Fruit fly (Drosophila melanogaster): ENCODE results near the gene Gs1.
A peak's percentile ranks its signal among the peaks of the same experiment; 100 is the strongest.

Gene Gs1

dm6 chr2L:168270-168901 is 36.5 kb downstream of the Gs1 start (continued):
- no peak for TF ChIP-seq cyc (GFP tag; optimal IDR thresholded peaks at IDR 0.05)
- TF ChIP-seq CG16779 (tag; optimal IDR thresholded peaks at IDR 0.05) = no peak
- peak; percentile 54 for TF ChIP-seq Eip78C (GFP tag)
- TF ChIP-seq CG8632 (GFP tag; optimal IDR thresholded peaks at IDR 0.05) = no peak
- TF ChIP-seq vri (GFP tag; optimal IDR thresholded peaks at IDR 0.05) = peak; percentile 16
- TF ChIP-seq Ets21C (GFP tag; optimal IDR thresholded peaks at IDR 0.05) = no peak
- TF ChIP-seq CG11902 (GFP tag; optimal IDR thresholded peaks at IDR 0.05) = no peak
- TF ChIP-seq Gug (GFP tag; IDR thresholded peaks at IDR 0.05) = no peak
- no peak; the same call in 1 of the 3 replicates for TF ChIP-seq CG6163 (GFP tag; IDR thresholded peaks at IDR 0.05)
- TF ChIP-seq CG6854 (GFP tag; optimal IDR thresholded peaks at IDR 0.05) = no peak
- TF ChIP-seq CG6808 (GFP tag; optimal IDR thresholded peaks at IDR 0.05) = peak; percentile 76
- no peak for TF ChIP-seq CG15336 (GFP tag; IDR thresholded peaks at IDR 0.05)
- no peak for TF ChIP-seq dac (GFP tag; optimal IDR thresholded peaks at IDR 0.05)
- peak; percentile 35 for TF ChIP-seq dsx (GFP tag; optimal IDR thresholded peaks at IDR 0.05; ENCODE audit: poor library complexity, severe bottlenecking)
- no peak for TF ChIP-seq Sox15 (GFP tag; optimal IDR thresholded peaks at IDR 0.05)

dm6 chr2L:170383-170782 is 38.5 kb downstream of the Gs1 start:
- TF ChIP-seq Hr38 (GFP tag; optimal IDR thresholded peaks at IDR 0.05) (no peak), vri (GFP tag; optimal IDR thresholded peaks at IDR 0.05) (peak; percentile 68), salr (GFP tag; optimal IDR thresholded peaks at IDR 0.05) (no peak), fkh (GFP tag; optimal IDR thresholded peaks at IDR 0.05) (peak; percentile 67), Eip78C (GFP tag) (peak; percentile 52), esn (GFP tag; optimal IDR thresholded peaks at IDR 0.05) (no peak), CG8119 (GFP tag; IDR thresholded peaks at IDR 0.05) (no peak), Gug (GFP tag; IDR thresholded peaks at IDR 0.05) (no peak), Smox (GFP tag; optimal IDR thresholded peaks at IDR 0.05) (no peak)

- TF ChIP-seq eg (GFP tag; IDR thresholded peaks at IDR 0.05) (no peak; the same call in 2 of the 3 replicates), Blimp-1 (GFP tag; optimal IDR thresholded peaks at IDR 0.05) (no peak), achi (GFP tag; optimal IDR thresholded peaks at IDR 0.05) (peak; percentile 74), CG15336 (GFP tag; IDR thresholded peaks at IDR 0.05) (peak; percentile 86), Met (GFP tag; optimal IDR thresholded peaks at IDR 0.05) (peak; percentile 51), CG8119 (GFP tag; IDR thresholded peaks at IDR 0.05) (peak; percentile 85; the same call in 2 of the 3 replicates), Hr39 (GFP tag; optimal IDR thresholded peaks at IDR 0.05) (peak; percentile 46), CG3919 (GFP tag; optimal IDR thresholded peaks at IDR 0.05) (peak; percentile 65), Lpt (GFP tag; optimal IDR thresholded peaks at IDR 0.05) (peak; percentile 77), Sox15 (GFP tag; optimal IDR thresholded peaks at IDR 0.05) (peak; percentile 37), CG9139 (GFP tag; optimal IDR thresholded peaks at IDR 0.05) (peak; percentile 58), CG11294 (GFP tag; IDR thresholded peaks at IDR 0.05) (no peak), esn (GFP tag; optimal IDR thresholded peaks at IDR 0.05) (peak; percentile 62), CG6163 (GFP tag; IDR thresholded peaks at IDR 0.05) (no peak), CG6792 (GFP tag; optimal IDR thresholded peaks at IDR 0.05) (peak; percentile 49), CG6808 (GFP tag; optimal IDR thresholded peaks at IDR 0.05) (peak; percentile 70), Hr38 (GFP tag; optimal IDR thresholded peaks at IDR 0.05) (no peak), dsx (GFP tag; optimal IDR thresholded peaks at IDR 0.05; ENCODE audit: poor library complexity, severe bottlenecking) (peak; percentile 53), CG4318 (GFP tag; optimal IDR thresholded peaks at IDR 0.05) (peak; percentile 73), fd85E (GFP tag; optimal IDR thresholded peaks at IDR 0.05) (no peak), Smox (GFP tag; optimal IDR thresholded peaks at IDR 0.05) (peak; percentile 52), Gug (GFP tag; IDR thresholded peaks at IDR 0.05) (no peak), CG6854 (GFP tag; optimal IDR thresholded peaks at IDR 0.05) (peak; percentile 2), Ets96B (tag; optimal IDR thresholded peaks at IDR 0.05) (peak; percentile 37), lz (GFP tag; optimal IDR thresholded peaks at IDR 0.05) (peak; percentile 45), CG16779 (tag; optimal IDR thresholded peaks at IDR 0.05) (no peak), acj6 (GFP tag; optimal IDR thresholded peaks at IDR 0.05) (peak; percentile 70), Hr4 (GFP tag; optimal IDR thresholded peaks at IDR 0.05) (peak; percentile 44), ss (GFP tag; optimal IDR thresholded peaks at IDR 0.05) (peak; percentile 74 to 76), CG10631 (GFP tag; optimal IDR thresholded peaks at IDR 0.05) (peak; percentile 51), vri (GFP tag; optimal IDR thresholded peaks at IDR 0.05) (peak; percentile 32), Sox14 (GFP tag; optimal IDR thresholded peaks at IDR 0.05) (peak; percentile 48), fkh (GFP tag; optimal IDR thresholded peaks at IDR 0.05) (peak; percentile 87), CG8319 (GFP tag; optimal IDR thresholded peaks at IDR 0.05) (no peak), Eip75B (GFP tag; optimal IDR thresholded peaks at IDR 0.05) (peak; percentile 61), net (GFP tag; optimal IDR thresholded peaks at IDR 0.05) (peak; percentile 59)
Observed at dm6 chr2L:171499-172250, 39.8 kb downstream of the Gs1 start.
